Worm (Caenorhabditis elegans): Measurements from ENCODE around the gene D2024.18.

The D2024.18 gene

ce11 chrIV:7258253-7258652, 8.0 kb downstream of the D2024.18 start, which contains the start of gene C06E4.6:
Gene C06E4.6, minus strand, starts transcription at chrIV:7258303.
- TF ChIP-seq rnt-1 (tag; optimal IDR thresholded peaks at IDR 0.05) (no peak), pha-4 (tag; optimal IDR thresholded peaks at IDR 0.05) (no peak), ets-4 (tag; optimal IDR thresholded peaks at IDR 0.05) (no peak), ceh-48 (tag; optimal IDR thresholded peaks at IDR 0.05) (no peak)

- no peak for TF ChIP-seq pax-1 (tag; optimal IDR thresholded peaks at IDR 0.05)
- no peak for TF ChIP-seq unc-42 (tag; optimal IDR thresholded peaks at IDR 0.05)
- no peak for TF ChIP-seq ama-1 (optimal IDR thresholded peaks at IDR 0.05)
- TF ChIP-seq hlh-15 (tag; optimal IDR thresholded peaks at IDR 0.05), result no peak
- TF ChIP-seq elt-2 (tag; optimal IDR thresholded peaks at IDR 0.05), result no peak
Measured at ce11 chrIV:7260587-7260986, 10.3 kb downstream of the D2024.18 start, which contains the start of gene C06E4.3. Gene C06E4.3, plus strand, starts transcription at chrIV:7260875.

- TF ChIP-seq eyg-1 (tag; optimal IDR thresholded peaks at IDR 0.05) (no peak), pha-2 (tag; optimal IDR thresholded peaks at IDR 0.05) (no peak), C38D4.7 (GFP tag; optimal IDR thresholded peaks at IDR 0.05) (no peak), pros-1 (tag; optimal IDR thresholded peaks at IDR 0.05) (no peak), ceh-6 (GFP tag; optimal IDR thresholded peaks at IDR 0.05) (no peak), fkh-6 (tag; optimal IDR thresholded peaks at IDR 0.05) (no peak), pag-3 (tag; optimal IDR thresholded peaks at IDR 0.05; ENCODE audit: borderline replicate concordance) (no peak), ceh-24 (tag; optimal IDR thresholded peaks at IDR 0.05) (no peak), elt-4 (tag; optimal IDR thresholded peaks at IDR 0.05) (no peak), madf-2 (tag; optimal IDR thresholded peaks at IDR 0.05) (no peak), gmeb-2 (tag; optimal IDR thresholded peaks at IDR 0.05) (no peak), pax-1 (tag; optimal IDR thresholded peaks at IDR 0.05) (no peak), tbx-7 (tag; optimal IDR thresholded peaks at IDR 0.05) (no peak), odd-2 (tag; optimal IDR thresholded peaks at IDR 0.05) (no peak), K09A11.1 (tag; optimal IDR thresholded peaks at IDR 0.05; ENCODE audit: insufficient read depth) (no peak)
Measured at ce11 chrIV:7263137-7263536, 12.9 kb downstream of the D2024.18 start, which contains the start of gene glb-2. Gene glb-2, minus strand, starts transcription at chrIV:7263237.

- TF ChIP-seq lim-6 (tag; optimal IDR thresholded peaks at IDR 0.05) (no peak), unc-42 (tag; optimal IDR thresholded peaks at IDR 0.05) (peak; percentile 57)
Measured at ce11 chrIV:7274969-7275548, 24.8 kb downstream of the D2024.18 start.

ce11 chrIV:7276661-7277060, 26.4 kb downstream of the D2024.18 start, which contains the start of gene C06E4.2:
Gene C06E4.2, plus strand, starts transcription at chrIV:7276961.
- no peak for TF ChIP-seq pha-2 (tag; optimal IDR thresholded peaks at IDR 0.05)

ce11 chrIV:7282957-7283356, 32.7 kb downstream of the D2024.18 start, which contains the start of gene C06E4.1:
Gene C06E4.1, plus strand, starts transcription at chrIV:7283257.
- TF ChIP-seq ceh-2 (tag; optimal IDR thresholded peaks at IDR 0.05) (no peak), che-1 (tag; optimal IDR thresholded peaks at IDR 0.05) (no peak), hlh-6 (tag; optimal IDR thresholded peaks at IDR 0.05) (no peak), ama-1 (optimal IDR thresholded peaks at IDR 0.05) (no peak), nhr-11 (tag; optimal IDR thresholded peaks at IDR 0.05) (no peak), K02D7.2 (tag; optimal IDR thresholded peaks at IDR 0.05) (no peak), hlh-30 (tag; optimal IDR thresholded peaks at IDR 0.05; ENCODE audit: insufficient read depth) (no peak), ceh-34 (tag; optimal IDR thresholded peaks at IDR 0.05) (no peak), dve-1 (tag; optimal IDR thresholded peaks at IDR 0.05) (no peak), ztf-16 (tag; optimal IDR thresholded peaks at IDR 0.05) (no peak), hlh-15 (tag; optimal IDR thresholded peaks at IDR 0.05) (no peak), pha-4 (tag; optimal IDR thresholded peaks at IDR 0.05) (no peak), npax-4 (tag; optimal IDR thresholded peaks at IDR 0.05) (no peak), pha-2 (tag; optimal IDR thresholded peaks at IDR 0.05) (no peak), hlh-8 (tag; optimal IDR thresholded peaks at IDR 0.05) (no peak), odd-2 (tag; optimal IDR thresholded peaks at IDR 0.05) (no peak), ceh-9 (tag; optimal IDR thresholded peaks at IDR 0.05) (no peak)

Data from whole organism, late embryonic.